Fruit fly (Drosophila melanogaster) whole organism, pupa: ENCODE measurements around the gene CG1677.

Experiments used
- CG10348 ChIP-seq: fragments of 200-800 bp; sonication (Bioruptor generic); IDR thresholded peaks from 2 replicates; pipeline ENCODE4 v1.3.6; 2022; ENCODE audit warnings: missing biosample characterization, missing genetic modification characterization
- CG13204 ChIP-seq: fragments of 200-800 bp; sonication (Bioruptor generic); optimal IDR thresholded peaks from 2 replicates; lab custom pipeline; 2018; ENCODE audit warnings: missing biosample characterization, mild to moderate bottlenecking, missing genetic modification characterization, moderate library complexity
- CG14655 ChIP-seq: fragments of 200-800 bp; sonication (Bioruptor generic); optimal IDR thresholded peaks from 3 replicates; lab custom pipeline; 2017; ENCODE audit warnings: mild to moderate bottlenecking, missing biosample characterization, missing genetic modification reagents, missing genetic modification characterization
- CG32121 ChIP-seq: fragments of 200-800 bp; sonication (Bioruptor generic); IDR thresholded peaks from 2 replicates; pipeline ENCODE4 v1.3.6; 2022; ENCODE audit warnings: missing biosample characterization, missing genetic modification characterization
- CG4496 ChIP-seq: fragments of 200-800 bp; sonication (Bioruptor generic); IDR thresholded peaks from 3 replicates; pipeline ENCODE4 v1.3.6; 2022; ENCODE audit warnings: missing biosample characterization, missing genetic modification characterization
- CG8301 ChIP-seq: fragments of 200-800 bp; sonication (Bioruptor generic); optimal IDR thresholded peaks from 2 replicates; lab custom pipeline; 2018; ENCODE audit warnings: missing biosample characterization, mild to moderate bottlenecking, missing genetic modification characterization
- CG9948 ChIP-seq: fragments of 200-800 bp; sonication (Bioruptor generic); optimal IDR thresholded peaks from 2 replicates; lab custom pipeline; 2018; ENCODE audit warnings: missing biosample characterization, mild to moderate bottlenecking, missing genetic modification characterization, moderate library complexity
- EcR ChIP-seq: fragments of 200-800 bp; sonication (Bioruptor generic); optimal IDR thresholded peaks from 3 replicates; lab custom pipeline; 2019; ENCODE audit warnings: missing biosample characterization, missing genetic modification characterization, mild to moderate bottlenecking, moderate library complexity, missing genetic modification reagents
- Ets98B ChIP-seq: fragments of 200-800 bp; sonication (Bioruptor generic); IDR thresholded peaks from 2 replicates; pipeline ENCODE4 v1.3.6; 2022; ENCODE audit warnings: missing biosample characterization, missing genetic modification characterization
- Pif1B ChIP-seq: fragments of 200-800 bp; sonication (Bioruptor generic); optimal IDR thresholded peaks from 3 replicates; lab custom pipeline; 2016; ENCODE audit warnings: missing biosample characterization, missing genetic modification characterization
- Snoo ChIP-seq: fragments of 200-800 bp; sonication (Bioruptor generic); optimal IDR thresholded peaks from 3 replicates; lab custom pipeline; 2017; ENCODE audit warnings: missing biosample characterization, mild to moderate bottlenecking, missing genetic modification characterization, inconsistent platforms

DNA sequence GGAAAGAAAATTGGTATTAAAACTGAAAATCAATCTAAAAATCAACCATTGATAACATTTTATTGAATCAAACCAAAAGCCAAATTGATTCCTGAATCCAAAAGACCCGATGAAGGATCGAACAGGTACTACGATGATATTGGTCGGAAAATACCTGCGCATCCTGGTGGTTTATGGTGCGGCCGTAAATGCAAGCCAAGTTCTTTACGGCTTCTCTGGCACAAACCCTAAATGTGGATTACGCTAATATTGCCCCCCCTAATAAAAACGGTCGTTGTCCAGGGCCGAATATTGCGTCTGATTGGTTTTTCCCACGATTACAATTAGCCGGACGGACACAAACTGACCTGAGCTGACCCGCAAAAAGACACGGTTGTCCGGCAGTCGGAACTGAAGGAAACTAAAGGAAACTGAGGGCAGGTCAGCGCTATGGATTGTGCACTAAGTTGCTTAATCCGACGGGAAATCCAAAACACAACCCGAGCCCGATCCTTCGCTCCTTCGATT, 108.8 kb downstream of the CG1677 start:
- TF ChIP-seq Snoo (tag; lab: Kevin White, UChicago) (no peak), Ets98B (GFP tag; lab: Robert Waterston, UW) (no peak), EcR (GFP tag; lab: Kevin White, UChicago) (no peak), Pif1B (GFP tag; lab: Kevin White, UChicago) (no peak), CG9948 (tag; lab: Kevin White, UChicago) (no peak), CG4496 (no peak), CG8301 (tag; lab: Kevin White, UChicago) (no peak), CG10348 (GFP tag; lab: Robert Waterston, UW) (no peak), CG14655 (GFP tag; lab: Kevin White, UChicago) (no peak), CG32121 (no peak), CG13204 (no peak)
